Worm (Caenorhabditis elegans): Measurements from ENCODE around the gene F57G12.1.

The F57G12.1 gene

ce11 chrX:12171631-12172348 lies at the start of gene F57G12.1:
F57G12.1 (minus strand) TSS chrX:12171681.
- TF ChIP-seq W03F9.2 (tag; optimal IDR thresholded peaks at IDR 0.05) (no peak), him-1 (tag; optimal IDR thresholded peaks at IDR 0.05) (peak; percentile 75)

ce11 chrX:12219477-12219876 lies 48.0 kb upstream of the F57G12.1 start, which contains the start of gene cest-8:
cest-8 (plus strand) TSS chrX:12219660.
- TF ChIP-seq dao-5 (tag; optimal IDR thresholded peaks at IDR 0.05) (no peak), him-1 (tag; optimal IDR thresholded peaks at IDR 0.05) (no peak), W03F9.2 (tag; optimal IDR thresholded peaks at IDR 0.05) (no peak)

DNA sequence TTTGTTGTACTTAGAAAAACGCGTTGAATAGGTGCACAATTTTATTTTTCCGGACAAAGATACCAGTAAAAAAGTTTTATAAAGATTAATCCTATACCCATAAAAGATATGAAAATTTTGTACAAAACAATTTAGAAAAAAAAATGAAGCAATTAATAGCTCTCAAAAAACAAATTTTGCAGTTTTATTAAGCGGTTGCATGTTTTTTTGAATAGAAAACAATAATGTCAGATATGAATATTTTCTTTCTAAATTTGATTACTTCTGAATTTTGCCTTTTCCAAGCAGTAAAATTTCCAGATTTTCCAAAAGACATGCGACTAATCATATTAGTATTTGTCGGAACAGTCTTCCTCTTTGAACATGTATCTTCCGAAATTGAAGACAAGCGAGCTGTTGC lies 45.5 kb upstream of the F57G12.1 start, which contains the start of gene C23H4.8:
Gene C23H4.8, plus strand, starts transcription at position 301 of the 400 bp plus-strand sequence.
- TF ChIP-seq him-1 (tag; optimal IDR thresholded peaks at IDR 0.05): no peak
- no peak for TF ChIP-seq dao-5 (tag; optimal IDR thresholded peaks at IDR 0.05)
- no peak for TF ChIP-seq W03F9.2 (tag; optimal IDR thresholded peaks at IDR 0.05)

ce11 chrX:12212801-12213200 lies 41.3 kb upstream of the F57G12.1 start, which contains the start of gene cab-1:
cab-1 (minus strand) TSS chrX:12212901.
- no peak for TF ChIP-seq W03F9.2 (tag; optimal IDR thresholded peaks at IDR 0.05)
- no peak for TF ChIP-seq him-1 (tag; optimal IDR thresholded peaks at IDR 0.05)
- no peak for TF ChIP-seq dao-5 (tag; optimal IDR thresholded peaks at IDR 0.05)

DNA sequence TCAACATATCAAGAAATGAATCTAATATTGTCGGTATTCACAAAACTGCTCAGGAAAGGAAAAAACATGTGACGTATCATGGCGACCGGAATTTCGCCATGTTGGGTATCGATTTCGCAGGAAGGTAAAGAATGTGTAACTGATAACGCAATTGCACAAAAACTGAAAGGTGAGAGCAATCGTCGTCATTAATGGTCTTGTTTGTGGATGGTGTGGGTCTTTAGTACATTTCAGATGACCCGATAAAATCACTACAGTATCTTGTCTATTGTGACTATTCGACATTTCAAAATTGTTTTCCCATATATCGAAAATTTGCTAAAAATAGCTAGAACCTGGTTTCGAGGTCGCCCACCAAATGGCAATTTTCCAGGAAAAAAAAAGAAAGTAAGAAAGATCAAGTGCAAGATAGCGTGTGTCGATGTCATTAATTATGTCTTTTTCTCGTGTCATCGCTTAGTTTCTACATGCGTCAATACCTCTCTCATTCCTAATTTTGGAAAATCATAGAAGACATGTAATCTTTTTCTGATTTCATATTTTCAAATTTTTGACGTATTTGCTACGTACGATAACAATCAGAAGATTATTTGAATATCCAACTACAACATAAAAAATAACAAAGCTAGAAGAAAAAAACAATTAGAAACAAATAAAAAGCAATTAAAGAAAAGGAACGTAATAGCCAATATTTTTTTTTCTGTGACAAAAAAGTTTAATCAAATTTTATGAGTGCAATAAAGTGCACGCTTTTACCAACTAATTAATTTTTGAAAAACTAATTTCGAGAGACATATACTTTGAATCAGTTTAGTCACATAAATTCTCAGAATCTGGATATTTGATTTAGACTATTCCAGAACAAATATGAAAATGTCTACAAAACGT lies 38.9 kb upstream of the F57G12.1 start:
- no peak for TF ChIP-seq dao-5 (tag; optimal IDR thresholded peaks at IDR 0.05)
- TF ChIP-seq him-1 (tag; optimal IDR thresholded peaks at IDR 0.05): no peak
- no peak for TF ChIP-seq W03F9.2 (tag; optimal IDR thresholded peaks at IDR 0.05)

ce11 chrX:12207078-12207477 lies 35.6 kb upstream of the F57G12.1 start:
- TF ChIP-seq W03F9.2 (tag; optimal IDR thresholded peaks at IDR 0.05) (no peak), dao-5 (tag; optimal IDR thresholded peaks at IDR 0.05) (no peak), him-1 (tag; optimal IDR thresholded peaks at IDR 0.05) (no peak)

ce11 chrX:12205478-12206059 lies 34.1 kb upstream of the F57G12.1 start:
- TF ChIP-seq dao-5 (tag; optimal IDR thresholded peaks at IDR 0.05) (no peak), him-1 (tag; optimal IDR thresholded peaks at IDR 0.05) (peak; percentile 76)

- TF ChIP-seq him-1 (tag; optimal IDR thresholded peaks at IDR 0.05): no peak
- no peak for TF ChIP-seq W03F9.2 (tag; optimal IDR thresholded peaks at IDR 0.05)
- no peak for TF ChIP-seq dao-5 (tag; optimal IDR thresholded peaks at IDR 0.05)
Measured at ce11 chrX:12204334-12204733, 32.9 kb upstream of the F57G12.1 start.

ce11 chrX:12201840-12202239 lies 30.4 kb upstream of the F57G12.1 start:
- TF ChIP-seq dao-5 (tag; optimal IDR thresholded peaks at IDR 0.05) (no peak), him-1 (tag; optimal IDR thresholded peaks at IDR 0.05) (no peak), W03F9.2 (tag; optimal IDR thresholded peaks at IDR 0.05) (no peak)

ce11 chrX:12201435-12201834 lies 30.0 kb upstream of the F57G12.1 start:
- TF ChIP-seq dao-5 (tag; optimal IDR thresholded peaks at IDR 0.05) (no peak), him-1 (tag; optimal IDR thresholded peaks at IDR 0.05) (no peak), W03F9.2 (tag; optimal IDR thresholded peaks at IDR 0.05) (no peak)

ce11 chrX:12200577-12200976 lies 29.1 kb upstream of the F57G12.1 start:
- TF ChIP-seq dao-5 (tag; optimal IDR thresholded peaks at IDR 0.05): no peak
- no peak for TF ChIP-seq W03F9.2 (tag; optimal IDR thresholded peaks at IDR 0.05)
- TF ChIP-seq him-1 (tag; optimal IDR thresholded peaks at IDR 0.05): no peak

DNA sequence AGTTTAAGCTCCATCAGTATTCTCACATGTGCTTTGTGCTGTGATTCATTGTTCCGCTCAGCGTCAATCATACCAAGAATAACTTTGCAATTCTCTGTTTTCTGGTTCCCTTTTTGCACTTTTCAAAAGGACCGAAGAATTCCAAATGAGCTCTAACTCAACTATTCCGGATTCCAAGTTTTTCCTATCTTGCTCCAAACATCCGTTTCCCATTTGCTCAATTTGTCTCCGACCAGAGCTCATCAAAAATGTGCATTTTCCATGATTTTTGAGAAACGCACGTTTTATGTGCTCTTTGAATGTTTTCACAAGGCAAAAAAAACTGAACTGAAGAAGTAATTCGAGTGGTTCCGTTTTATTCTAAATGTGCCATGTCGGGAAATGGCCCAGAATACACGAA lies 26.8 kb upstream of the F57G12.1 start:
- no peak for TF ChIP-seq W03F9.2 (tag; optimal IDR thresholded peaks at IDR 0.05)
- peak; percentile 15 for TF ChIP-seq him-1 (tag; optimal IDR thresholded peaks at IDR 0.05)

DNA sequence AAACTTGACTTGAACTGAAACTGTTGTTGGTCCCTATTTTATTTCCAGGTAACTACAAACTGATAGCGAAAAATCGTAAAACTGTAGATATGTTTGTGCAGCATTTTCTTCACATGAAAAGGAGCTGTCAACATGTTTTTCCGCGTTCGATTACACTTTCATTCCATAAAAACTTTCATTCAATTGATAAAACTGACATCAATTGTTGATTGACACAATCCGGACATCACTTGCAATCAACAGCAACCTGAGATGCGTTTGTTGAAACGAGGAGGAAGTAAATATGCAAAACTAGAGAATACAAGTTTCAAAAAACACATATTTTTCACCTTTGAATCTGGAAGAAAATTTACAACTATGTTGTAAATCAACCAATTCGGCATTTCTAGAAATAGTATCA lies 25.9 kb upstream of the F57G12.1 start:
- no peak for TF ChIP-seq him-1 (tag; optimal IDR thresholded peaks at IDR 0.05)
- no peak for TF ChIP-seq dao-5 (tag; optimal IDR thresholded peaks at IDR 0.05)
- no peak for TF ChIP-seq W03F9.2 (tag; optimal IDR thresholded peaks at IDR 0.05)
